Worm (Caenorhabditis elegans) whole organism, early embryonic: ENCODE data around the gene slc-36.2.

Source experiments
- B0310.2 ChIP-seq: sonication (generic microtip); optimal IDR thresholded peaks from 2 replicates; lab custom pipeline; 2016; ENCODE audit warnings: mild to moderate bottlenecking, missing genetic modification characterization, missing compliant biosample characterization
- F13C5.2 ChIP-seq: sonication (generic microtip); optimal IDR thresholded peaks from 2 replicates; lab custom pipeline; 2017; ENCODE audit warnings: mild to moderate bottlenecking, missing genetic modification characterization, inconsistent platforms, missing compliant biosample characterization
- aly-1 ChIP-seq: sonication (generic microtip); optimal IDR thresholded peaks from 2 replicates; lab custom pipeline; 2016; ENCODE audit warnings: missing genetic modification characterization, missing compliant biosample characterization
- ama-1 ChIP-seq: fragments of 150-350 bp; optimal IDR thresholded peaks from 2 replicates; lab custom pipeline; 2014
- ceh-13 ChIP-seq: fragments of 200-800 bp; sonication (Bioruptor generic); optimal IDR thresholded peaks from 2 replicates; lab custom pipeline; 2018; ENCODE audit warnings: mild to moderate bottlenecking, missing genetic modification characterization, missing compliant biosample characterization
- ceh-36 ChIP-seq: sonication (generic microtip); optimal IDR thresholded peaks from 2 replicates; lab custom pipeline; 2016; ENCODE audit warnings: missing genetic modification characterization, inconsistent platforms, missing compliant biosample characterization
- ets-7 ChIP-seq: sonication (generic microtip); optimal IDR thresholded peaks from 2 replicates; lab custom pipeline; 2016; ENCODE audit warnings: missing genotype, missing genetic modification characterization, missing compliant biosample characterization
- flt-1 ChIP-seq: fragments of 200-800 bp; sonication (Bioruptor generic); IDR thresholded peaks from 2 replicates; pipeline ENCODE4 v1.3.6; 2022; ENCODE audit warnings: missing genetic modification characterization, missing compliant biosample characterization
- hmbx-1 ChIP-seq: sonication (generic microtip); optimal IDR thresholded peaks from 2 replicates; lab custom pipeline; 2016; ENCODE audit warnings: mild to moderate bottlenecking, missing genetic modification characterization, missing compliant biosample characterization
- hmg-4 ChIP-seq: fragments of 200-800 bp; sonication (Bioruptor generic); optimal IDR thresholded peaks from 2 replicates; lab custom pipeline; 2018; ENCODE audit warnings: mild to moderate bottlenecking, missing genetic modification characterization, missing compliant biosample characterization
- hnd-1 ChIP-seq: sonication (generic microtip); optimal IDR thresholded peaks from 2 replicates; lab custom pipeline; 2016; ENCODE audit warnings: missing genetic modification characterization, missing compliant biosample characterization
- pes-1 ChIP-seq: fragments of 200-800 bp; sonication (Bioruptor generic); IDR thresholded peaks from 2 replicates; pipeline ENCODE4 v1.3.6; 2022; ENCODE audit warnings: missing genetic modification reagents, missing genetic modification characterization, missing compliant biosample characterization
- sea-1 ChIP-seq: fragments of 200-800 bp; sonication (Bioruptor generic); conservative IDR thresholded peaks from 2 replicates; pipeline ENCODE4 v1.3.6; 2022; ENCODE audit warnings: missing genetic modification characterization, missing compliant biosample characterization
- tbx-37 ChIP-seq: fragments of 200-800 bp; sonication (Bioruptor generic); conservative IDR thresholded peaks from 2 replicates; pipeline ENCODE4 v1.3.6; 2022; ENCODE audit warnings: missing genetic modification reagents, missing genetic modification characterization, missing compliant biosample characterization

- TF ChIP-seq hmbx-1 (tag; lab: Kevin White, UChicago) (no peak), ama-1 (lab: Kevin White, UChicago) (no peak), pes-1 (GFP tag; lab: Robert Waterston, UW) (no peak), aly-1 (tag; lab: Kevin White, UChicago) (no peak), hnd-1 (tag; lab: Kevin White, UChicago) (no peak), tbx-37 (GFP tag; lab: Robert Waterston, UW) (no peak), flt-1 (no peak), hmg-4 (GFP tag; lab: Kevin White, UChicago) (no peak), ceh-13 (GFP tag; lab: Kevin White, UChicago) (no peak), F13C5.2 (tag; lab: Kevin White, UChicago) (no peak), sea-1 (GFP tag; lab: Robert Waterston, UW) (no peak), B0310.2 (no peak), ceh-36 (tag; lab: Kevin White, UChicago) (no peak), ets-7 (tag; lab: Kevin White, UChicago) (no peak)
Measured at ce11 chrII:556185-556584, 33.8 kb downstream of the slc-36.2 start, which contains the start of the genes C09E8.1 and C09E8.6.
